Fruit fly (Drosophila melanogaster) Kc167 (cell line): Measurements from ENCODE around the gene robo3.

ENCODE experiments used
- Myc ChIP-seq: fragments of >200 bp; optimal IDR thresholded peaks from 2 replicates; lab custom pipeline; 2017; ENCODE audit warnings: missing external identifiers
- Sin3A ChIP-seq: fragments of >200 bp; optimal IDR thresholded peaks from 2 replicates; lab custom pipeline; 2018; ENCODE audit warnings: missing external identifiers
- h ChIP-seq: fragments of >200 bp; optimal IDR thresholded peaks from 3 replicates; lab custom pipeline; 2018; ENCODE audit warnings: missing external identifiers
- insv ChIP-seq: fragments of >200 bp; optimal IDR thresholded peaks from 3 replicates; lab custom pipeline; 2018; ENCODE audit warnings: missing external identifiers
- psq ChIP-seq: fragments of >200 bp; optimal IDR thresholded peaks from 2 replicates; lab custom pipeline; 2017; ENCODE audit warnings: missing external identifiers
- ttk ChIP-seq: sonication (Bioruptor generic); optimal IDR thresholded peaks from 2 replicates; lab custom pipeline; 2017; ENCODE audit warnings: missing external identifiers

DNA sequence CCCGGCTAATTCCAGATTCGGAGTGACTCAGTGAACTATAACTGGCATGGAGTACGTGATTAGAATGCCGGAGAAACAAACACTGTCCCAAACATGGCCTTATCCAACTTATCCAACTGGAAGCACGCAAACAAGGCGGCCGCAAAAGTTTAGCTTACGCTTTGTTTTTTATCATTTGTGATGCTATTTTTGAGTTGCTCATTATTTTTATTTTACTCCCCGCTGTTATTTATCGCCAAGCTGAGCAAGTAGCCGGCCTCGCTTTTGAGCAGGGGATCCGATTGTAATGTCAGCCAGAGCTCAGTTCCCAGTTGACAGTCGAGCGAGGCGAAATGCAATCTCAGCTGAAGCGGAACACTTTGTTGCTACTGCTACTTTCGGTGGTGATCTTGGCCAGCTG, 16.5 kb upstream of the robo3 start, which contains the start of gene CG5397:
- TF ChIP-seq insv (no peak), Sin3A (lab: Kevin White, UChicago) (no peak), Myc (no peak), ttk (lab: Kevin White, UChicago) (no peak), psq (no peak), h (lab: Kevin White, UChicago) (no peak)
